Worm (Caenorhabditis elegans): ENCODE measurements around the gene F33C8.4.

- TF ChIP-seq him-1 (tag; optimal IDR thresholded peaks at IDR 0.05), result no peak
- TF ChIP-seq dao-5 (tag; optimal IDR thresholded peaks at IDR 0.05), result no peak
- TF ChIP-seq W03F9.2 (tag; optimal IDR thresholded peaks at IDR 0.05), result no peak
Measured at ce11 chrX:14751911-14752310, 19.8 kb downstream of the F33C8.4 start, which contains the start of gene C05G5.3.

Measured in whole organism, L4/young adult.